Worm (Caenorhabditis elegans) whole organism, L4/young adult: ENCODE measurements around the gene T08G5.3.

ENCODE experiments used
- W03F9.2 ChIP-seq: fragments of 150-350 bp; optimal IDR thresholded peaks from 2 replicates; lab custom pipeline; 2014; ENCODE audit warnings: missing biosample characterization, missing genetic modification characterization
- dao-5 ChIP-seq: sonication (generic microtip); optimal IDR thresholded peaks from 2 replicates; lab custom pipeline; 2016; ENCODE audit warnings: missing genotype, missing genetic modification characterization, moderate library complexity, missing compliant biosample characterization
- him-1 ChIP-seq: sonication (generic microtip); optimal IDR thresholded peaks from 2 replicates; lab custom pipeline; 2016; ENCODE audit warnings: missing genotype, missing genetic modification reagents, missing genetic modification characterization, missing compliant biosample characterization

DNA sequence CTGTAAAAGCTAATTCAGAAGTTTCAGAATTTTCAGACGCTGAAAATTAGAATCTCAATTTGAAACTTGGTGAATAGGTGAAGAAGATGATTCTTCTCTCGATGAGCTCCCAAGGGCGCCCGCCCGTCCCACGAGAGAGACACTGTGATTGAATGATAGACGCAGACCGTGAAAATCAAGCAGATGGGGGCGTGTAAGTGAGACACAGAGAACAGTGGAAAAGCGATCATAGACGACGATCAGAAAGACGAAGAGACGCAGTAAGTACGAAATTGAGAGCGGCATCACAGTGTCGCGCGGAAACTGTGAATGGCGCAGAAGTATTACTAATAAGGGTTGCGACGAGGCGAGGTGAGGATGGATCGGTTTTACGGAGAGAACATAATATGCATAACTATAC is 24.9 kb downstream of the T08G5.3 start:
- TF ChIP-seq him-1 (tag; lab: Kevin White, UChicago) (no peak), W03F9.2 (tag; lab: Kevin White, UChicago) (no peak), dao-5 (tag; lab: Kevin White, UChicago) (no peak)
